Fruit fly (Drosophila melanogaster) whole organism, prepupa: ENCODE measurements around the gene Mlc2.

Experiments used
- CG11294 ChIP-seq: fragments of 200-800 bp; sonication (Bioruptor generic); IDR thresholded peaks from 2 replicates; pipeline ENCODE4 v1.3.6; 2022; ENCODE audit warnings: missing biosample characterization, missing genetic modification characterization
- CG6808 ChIP-seq: fragments of 200-800 bp; sonication (Bioruptor generic); optimal IDR thresholded peaks from 3 replicates; lab custom pipeline; 2017; ENCODE audit warnings: missing biosample characterization, missing genetic modification characterization, mild to moderate bottlenecking, moderate library complexity, missing genetic modification reagents
- achi ChIP-seq: fragments of 200-800 bp; sonication (Bioruptor generic); optimal IDR thresholded peaks from 3 replicates; lab custom pipeline; 2016; ENCODE audit warnings: missing biosample characterization, missing genetic modification characterization
- fd85E ChIP-seq: fragments of 200-800 bp; sonication (Bioruptor generic); optimal IDR thresholded peaks from 3 replicates; lab custom pipeline; 2016; ENCODE audit warnings: missing biosample characterization, missing genetic modification characterization
- vri ChIP-seq: fragments of 200-800 bp; sonication (Bioruptor generic); optimal IDR thresholded peaks from 3 replicates; lab custom pipeline; 2016; ENCODE audit warnings: missing biosample characterization, mild to moderate bottlenecking, missing genetic modification characterization

DNA sequence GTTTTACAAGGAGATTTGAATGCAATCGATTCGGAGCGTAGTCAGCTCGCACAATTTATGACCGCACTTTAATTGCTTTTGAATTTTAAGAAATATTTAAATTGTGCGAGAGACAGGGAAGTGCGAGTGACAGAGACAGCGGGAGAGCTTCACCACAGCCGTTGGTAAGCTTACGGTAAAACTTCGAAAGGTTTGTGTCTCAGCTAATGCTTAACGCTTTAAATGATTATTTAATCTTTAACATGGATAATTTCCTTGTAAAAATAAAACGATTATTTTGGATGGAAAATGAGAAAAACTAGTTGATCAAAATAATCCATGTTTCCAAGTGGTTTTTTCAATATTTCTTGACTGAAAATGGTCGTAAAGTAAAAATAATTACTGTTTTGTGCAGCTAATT is 23.7 kb downstream of the Mlc2 start:
- TF ChIP-seq achi (GFP tag; lab: Kevin White, UChicago) = no peak
- TF ChIP-seq CG11294 (GFP tag; lab: Robert Waterston, UW) = no peak
- TF ChIP-seq CG6808 = no peak
- TF ChIP-seq vri (GFP tag; lab: Kevin White, UChicago) = no peak
- TF ChIP-seq fd85E (GFP tag; lab: Kevin White, UChicago) = no peak
